Worm (Caenorhabditis elegans) whole organism, young adult: Measurements from ENCODE around the gene str-190.
"Not testable (repeated sequence)": the region's sequence is repeated elsewhere in the genome, so short reads cannot be mapped to it uniquely, and the experiment has no call there.

ENCODE experiments used
- B0261.1 ChIP-seq: sonication (generic microtip); optimal IDR thresholded peaks from 2 replicates; lab custom pipeline; 2016; ENCODE audit warnings: mild to moderate bottlenecking, missing genetic modification characterization, moderate library complexity, missing compliant biosample characterization
- D2030.7 ChIP-seq: fragments of 200-800 bp; sonication (Bioruptor generic); IDR thresholded peaks from 2 replicates; pipeline ENCODE4 v1.3.6; 2022; ENCODE audit warnings: missing genetic modification reagents, missing genetic modification characterization, missing compliant biosample characterization
- F22D6.2 ChIP-seq: sonication (generic microtip); optimal IDR thresholded peaks from 2 replicates; lab custom pipeline; 2016; ENCODE audit warnings: mild to moderate bottlenecking, missing genetic modification characterization, missing compliant biosample characterization
- F23B12.7 ChIP-seq: sonication (generic microtip); optimal IDR thresholded peaks from 2 replicates; lab custom pipeline; 2017; ENCODE audit warnings: missing genetic modification characterization, mild to moderate bottlenecking, missing compliant biosample characterization, antibody characterized with exemption, moderate library complexity; ENCODE audit not compliant: insufficient read depth
- F37B4.10 ChIP-seq: fragments of 200-800 bp; sonication (Bioruptor generic); IDR thresholded peaks from 2 replicates; pipeline ENCODE4 v1.3.6; 2022; ENCODE audit warnings: missing genetic modification characterization, missing compliant biosample characterization
- F39B2.1 ChIP-seq: fragments of 200-800 bp; sonication (Bioruptor generic); IDR thresholded peaks from 2 replicates; pipeline ENCODE4 v1.3.6; 2022; ENCODE audit warnings: missing genetic modification reagents, missing genetic modification characterization, missing compliant biosample characterization
- F57A8.1 ChIP-seq: fragments of 200-800 bp; sonication (Bioruptor generic); optimal IDR thresholded peaks from 2 replicates; lab custom pipeline; 2018; ENCODE audit warnings: mild to moderate bottlenecking, missing genetic modification characterization, moderate library complexity, missing compliant biosample characterization
- Y53F4B.3 ChIP-seq: fragments of 200-800 bp; sonication (Bioruptor generic); IDR thresholded peaks from 2 replicates; pipeline ENCODE4 v1.3.6; 2022; ENCODE audit warnings: missing genetic modification reagents, missing genetic modification characterization, missing compliant biosample characterization
- Y56A3A.18 ChIP-seq: fragments of 200-800 bp; sonication (Bioruptor generic); IDR thresholded peaks from 2 replicates; pipeline ENCODE4 v1.3.6; 2022; ENCODE audit warnings: missing genetic modification reagents, missing genetic modification characterization, missing compliant biosample characterization
- aptf-2 ChIP-seq: fragments of 200-800 bp; sonication (Bioruptor generic); conservative IDR thresholded peaks from 2 replicates; pipeline ENCODE4 v1.3.6; 2022; ENCODE audit warnings: missing genetic modification reagents, missing genetic modification characterization, missing compliant biosample characterization
- atf-7 ChIP-seq: sonication (generic microtip); optimal IDR thresholded peaks from 2 replicates; lab custom pipeline; 2017; ENCODE audit warnings: mild to moderate bottlenecking, missing genetic modification characterization, missing compliant biosample characterization
- attf-6 ChIP-seq: fragments of 200-800 bp; sonication (Bioruptor generic); IDR thresholded peaks from 2 replicates; pipeline ENCODE4 v1.3.6; 2022; ENCODE audit warnings: missing genetic modification reagents, missing genetic modification characterization, missing compliant biosample characterization
- ceh-27 ChIP-seq: fragments of 200-800 bp; sonication (Bioruptor generic); optimal IDR thresholded peaks from 2 replicates; lab custom pipeline; 2018; ENCODE audit warnings: mild to moderate bottlenecking, missing genetic modification characterization, moderate library complexity, missing compliant biosample characterization
- dox-1 ChIP-seq: fragments of 200-800 bp; sonication (Bioruptor generic); IDR thresholded peaks from 2 replicates; pipeline ENCODE4 v1.3.6; 2022; ENCODE audit warnings: missing genetic modification reagents, missing genetic modification characterization, missing compliant biosample characterization
- dpff-1 ChIP-seq: sonication (generic microtip); optimal IDR thresholded peaks from 2 replicates; lab custom pipeline; 2017; ENCODE audit warnings: mild to moderate bottlenecking, missing genetic modification characterization, missing compliant biosample characterization
- egl-18 ChIP-seq: fragments of 200-800 bp; sonication (Bioruptor generic); IDR thresholded peaks from 2 replicates; pipeline ENCODE4 v1.3.6; 2022; ENCODE audit warnings: missing genetic modification reagents, missing genetic modification characterization, missing compliant biosample characterization
- him-1 ChIP-seq: sonication (generic microtip); optimal IDR thresholded peaks from 2 replicates; lab custom pipeline; 2016; ENCODE audit warnings: missing genotype, missing genetic modification reagents, missing genetic modification characterization, missing compliant biosample characterization
- hmg-1.2 ChIP-seq: fragments of 200-800 bp; sonication (Bioruptor generic); IDR thresholded peaks from 2 replicates; pipeline ENCODE4 v1.3.6; 2022; ENCODE audit warnings: missing genetic modification reagents, missing genetic modification characterization, missing compliant biosample characterization
- hmg-20 ChIP-seq: fragments of 200-800 bp; sonication (Bioruptor generic); IDR thresholded peaks from 2 replicates; pipeline ENCODE4 v1.3.6; 2022; ENCODE audit warnings: missing genetic modification reagents, missing genetic modification characterization, missing compliant biosample characterization
- lin-26 ChIP-seq: fragments of 200-800 bp; sonication (Bioruptor generic); IDR thresholded peaks from 2 replicates; pipeline ENCODE4 v1.3.6; 2022; ENCODE audit warnings: missing genetic modification reagents, missing genetic modification characterization, missing compliant biosample characterization
- lin-54 ChIP-seq: fragments of 200-800 bp; sonication (Bioruptor generic); optimal IDR thresholded peaks from 2 replicates; lab custom pipeline; 2018; ENCODE audit warnings: mild to moderate bottlenecking, missing genetic modification characterization, missing compliant biosample characterization
- madf-3 ChIP-seq: fragments of 200-800 bp; sonication (Bioruptor generic); IDR thresholded peaks from 2 replicates; pipeline ENCODE4 v1.3.6; 2022; ENCODE audit warnings: missing genetic modification reagents, missing genetic modification characterization, missing compliant biosample characterization
- mcd-1 ChIP-seq: fragments of 200-800 bp; sonication (Bioruptor generic); IDR thresholded peaks from 2 replicates; pipeline ENCODE4 v1.3.6; 2022; ENCODE audit warnings: missing genetic modification reagents, missing genetic modification characterization, missing compliant biosample characterization
- nfya-2 ChIP-seq: fragments of 200-800 bp; sonication (Bioruptor generic); IDR thresholded peaks from 2 replicates; pipeline ENCODE4 v1.3.6; 2022; ENCODE audit warnings: missing genetic modification reagents, missing genetic modification characterization, missing compliant biosample characterization
- nhr-120 ChIP-seq: fragments of 200-800 bp; sonication (Bioruptor generic); IDR thresholded peaks from 2 replicates; pipeline ENCODE4 v1.3.6; 2022; ENCODE audit warnings: missing genetic modification characterization, missing compliant biosample characterization
- pbrm-1 ChIP-seq: fragments of 200-800 bp; sonication (Bioruptor generic); IDR thresholded peaks from 2 replicates; pipeline ENCODE4 v1.3.6; 2022; ENCODE audit warnings: missing genetic modification reagents, missing genetic modification characterization, missing compliant biosample characterization
- rpc-1 ChIP-seq, 2 experiments: fragments of 150-350 bp in 1 of 2; sonication (generic microtip) in 1 of 2; optimal IDR thresholded peaks; 2 replicates each; lab custom pipeline; 2014 to 2018; ENCODE audit warnings: missing biosample characterization in 1 of 2, missing genetic modification characterization in 1 of 2, missing genetic modification reagents in 1 of 2, missing genotype in 1 of 2
- sdz-38 ChIP-seq: sonication (generic microtip); optimal IDR thresholded peaks from 2 replicates; lab custom pipeline; 2016; ENCODE audit warnings: missing genotype, missing genetic modification characterization, missing compliant biosample characterization
- sea-2 ChIP-seq: fragments of 200-800 bp; sonication (Bioruptor generic); IDR thresholded peaks from 2 replicates; pipeline ENCODE4 v1.3.6; 2022; ENCODE audit warnings: missing genetic modification characterization, missing compliant biosample characterization
- snpc-1.1 ChIP-seq: sonication (generic microtip); optimal IDR thresholded peaks from 2 replicates; lab custom pipeline; 2017; ENCODE audit warnings: missing genetic modification characterization, mild to moderate bottlenecking, missing compliant biosample characterization, antibody characterized with exemption, moderate library complexity, missing genotype, missing genetic modification reagents; ENCODE audit not compliant: insufficient read depth
- snpc-3.4 ChIP-seq: sonication (generic microtip); optimal IDR thresholded peaks from 2 replicates; lab custom pipeline; 2017; ENCODE audit warnings: missing genetic modification characterization, mild to moderate bottlenecking, missing compliant biosample characterization, antibody characterized with exemption, moderate library complexity, missing genotype, missing genetic modification reagents
- tbp1 ChIP-seq: fragments of 200-800 bp; sonication (Bioruptor generic); optimal IDR thresholded peaks from 2 replicates; lab custom pipeline; 2018; ENCODE audit warnings: mild to moderate bottlenecking, missing genetic modification characterization, missing compliant biosample characterization
- unc-130 ChIP-seq: sonication (generic microtip); optimal IDR thresholded peaks from 2 replicates; lab custom pipeline; 2016; ENCODE audit warnings: missing genetic modification reagents, missing genetic modification characterization, missing compliant biosample characterization
- ztf-18 ChIP-seq: sonication (generic microtip); optimal IDR thresholded peaks from 2 replicates; lab custom pipeline; 2016; ENCODE audit warnings: missing genotype, mild to moderate bottlenecking, missing genetic modification characterization, missing compliant biosample characterization
- ztf-6 ChIP-seq: fragments of 200-800 bp; sonication (Bioruptor generic); IDR thresholded peaks from 2 replicates; pipeline ENCODE4 v1.3.6; 2022; ENCODE audit warnings: missing genetic modification reagents, missing genetic modification characterization, missing compliant biosample characterization

The str-190 gene

DNA sequence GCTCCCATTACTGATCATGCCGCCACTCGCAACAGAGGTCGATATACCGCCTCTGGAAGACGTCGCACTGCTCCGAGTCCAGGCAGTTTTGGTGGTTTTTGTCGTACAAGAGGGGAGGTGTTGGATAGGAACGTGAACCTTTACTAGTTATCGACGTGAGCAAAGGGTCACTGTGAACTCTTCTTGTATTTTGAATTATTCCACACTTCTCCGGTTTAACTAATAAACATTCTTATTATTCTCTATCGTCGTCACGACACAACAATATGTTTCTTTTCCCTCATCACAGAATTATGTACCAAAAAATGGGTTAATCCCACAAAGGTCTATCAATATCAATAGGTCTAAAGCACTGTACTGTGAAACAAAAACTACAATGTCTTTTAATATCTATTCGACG lies 33.2 kb upstream of the str-190 start, which contains the start of gene nhr-171:
Gene nhr-171 (plus strand): TSS at position 301 of the 400 bp plus-strand sequence.
- TF ChIP-seq sea-2 (GFP tag; lab: Robert Waterston, UW); ceh-27 (GFP tag; lab: Kevin White, UChicago); Y56A3A.18 (GFP tag; lab: Robert Waterston, UW): not testable (repeated sequence)

DNA sequence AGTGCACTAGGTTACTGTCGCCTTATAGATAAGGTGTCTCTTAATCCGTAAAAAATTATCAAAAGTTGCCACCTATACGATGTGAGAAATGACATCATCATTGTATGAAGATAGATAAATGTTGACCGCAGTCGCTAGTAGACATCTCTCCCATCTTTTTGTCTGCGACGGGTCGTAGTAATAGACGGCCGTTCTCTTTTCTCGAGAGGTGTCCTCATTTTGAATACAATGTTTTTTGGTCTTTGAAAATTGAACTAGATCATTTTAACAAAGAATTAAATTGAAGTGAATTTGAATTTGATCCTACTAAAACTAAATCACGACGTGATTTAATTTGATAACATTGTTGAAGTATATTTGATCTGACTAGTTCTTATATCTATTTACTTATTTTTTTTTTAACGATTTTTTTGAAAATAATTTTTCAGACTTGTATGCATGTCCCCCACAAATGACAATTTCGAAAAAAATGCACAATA lies 30.3 kb upstream of the str-190 start, which contains the start of the genes str-31 and nhr-172:
Gene str-31 (minus strand): TSS at position 101 of the 479 bp plus-strand sequence.
Gene nhr-172 (plus strand): TSS at position 429 of the 479 bp plus-strand sequence.
- no peak for TF ChIP-seq pbrm-1 (GFP tag; lab: Robert Waterston, UW)
- TF ChIP-seq F57A8.1 (GFP tag; lab: Kevin White, UChicago) = no peak
- TF ChIP-seq mcd-1 (GFP tag; lab: Robert Waterston, UW) = no peak
- no peak for TF ChIP-seq B0261.1 (tag; lab: Kevin White, UChicago)
- TF ChIP-seq hmg-20 (GFP tag; lab: Robert Waterston, UW) = no peak
- no peak for TF ChIP-seq madf-3 (GFP tag; lab: Robert Waterston, UW)
- no peak for TF ChIP-seq attf-6 (GFP tag; lab: Robert Waterston, UW)
- TF ChIP-seq lin-54 = no peak
- TF ChIP-seq F22D6.2 (tag; lab: Kevin White, UChicago) = no peak
- TF ChIP-seq F39B2.1 = no peak
- no peak for TF ChIP-seq hmg-1.2

DNA sequence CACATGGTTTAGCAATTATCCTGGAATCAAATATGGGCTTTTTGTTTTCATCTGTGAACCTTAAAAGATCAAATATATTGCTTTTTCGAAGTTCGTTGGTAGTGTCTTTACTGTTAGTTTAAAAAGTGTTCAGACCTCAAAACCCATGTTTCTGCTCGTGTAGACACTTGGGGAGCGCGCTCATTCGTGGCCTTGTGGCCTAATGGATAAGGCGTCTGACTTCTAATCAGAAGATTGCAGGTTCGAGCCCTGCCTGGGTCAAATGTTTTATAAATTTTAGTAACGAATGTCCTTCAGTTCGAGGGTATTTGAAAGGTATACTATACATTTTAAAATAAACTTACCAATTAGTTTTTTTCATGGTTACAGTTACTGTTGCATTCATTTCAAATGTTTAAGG lies 27.9 kb upstream of the str-190 start:
- TF ChIP-seq aptf-2 (GFP tag; lab: Robert Waterston, UW) (no peak), F23B12.7 (tag; lab: Kevin White, UChicago) (peak; percentile 60), ztf-6 (no peak), ceh-27 (GFP tag; lab: Kevin White, UChicago) (no peak), him-1 (tag; lab: Kevin White, UChicago) (peak; percentile 67), rpc-1 (optimal IDR thresholded peaks at IDR 0.05; lab: Kevin White, UChicago) (peak; percentile 54), rpc-1 (tag; optimal IDR thresholded peaks at IDR 0.05; lab: Kevin White, UChicago) (peak; percentile 73), tbp1 (GFP tag; lab: Kevin White, UChicago) (peak; percentile 90), hmg-20 (GFP tag; lab: Robert Waterston, UW) (no peak), lin-26 (GFP tag; lab: Robert Waterston, UW) (peak; percentile 55; the same call in 1 of the 2 replicates), egl-18 (GFP tag; lab: Robert Waterston, UW) (no peak), nfya-2 (no peak), unc-130 (GFP tag; lab: Kevin White, UChicago) (no peak), D2030.7 (GFP tag; lab: Robert Waterston, UW) (0 out of 2 replicates have a peak, but pooled peaks have one; percentile 44), F37B4.10 (GFP tag; lab: Robert Waterston, UW) (no peak), Y56A3A.18 (GFP tag; lab: Robert Waterston, UW) (0 out of 2 replicates have a peak, but pooled peaks have one; percentile 30), B0261.1 (tag; lab: Kevin White, UChicago) (peak; percentile 71), nhr-120 (no peak), atf-7 (tag; lab: Kevin White, UChicago) (no peak), pbrm-1 (GFP tag; lab: Robert Waterston, UW) (peak; percentile 31; the same call in 1 of the 2 replicates), ztf-18 (tag; lab: Kevin White, UChicago) (peak; percentile 15)

DNA sequence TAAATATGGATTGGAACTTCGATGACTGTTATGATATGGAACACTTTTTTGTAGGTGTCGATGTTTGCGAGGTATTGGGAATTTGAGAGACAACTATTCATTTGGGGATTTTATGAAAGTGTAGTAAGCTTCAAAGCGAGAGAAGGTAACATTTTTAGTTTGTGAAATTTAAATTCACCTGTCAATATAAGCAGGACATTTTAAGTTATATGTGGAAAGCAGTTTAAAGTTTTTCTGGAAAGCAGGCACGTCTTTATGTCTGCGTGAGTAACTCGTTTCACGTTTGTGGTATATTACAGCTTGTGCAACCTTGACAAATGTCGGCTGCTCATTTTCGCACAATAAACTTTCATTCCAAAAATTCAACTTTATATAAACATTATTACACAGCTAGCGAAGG lies 26.0 kb upstream of the str-190 start, which contains the start of gene srh-229:
Gene srh-229 (minus strand): TSS at position 101 of the 400 bp plus-strand sequence.
- TF ChIP-seq sdz-38 (tag; lab: Kevin White, UChicago) (no peak), Y53F4B.3 (no peak), hmg-20 (GFP tag; lab: Robert Waterston, UW) (no peak), D2030.7 (GFP tag; lab: Robert Waterston, UW) (no peak), snpc-1.1 (no peak), snpc-3.4 (tag; lab: Kevin White, UChicago) (no peak), dox-1 (GFP tag; lab: Robert Waterston, UW) (no peak), dpff-1 (tag; lab: Kevin White, UChicago) (no peak), B0261.1 (tag; lab: Kevin White, UChicago) (no peak)
